Worm (Caenorhabditis elegans) whole organism, L2 larva: Measurements from ENCODE around the gene C45B11.6.

Source experiments
- C34F6.9 ChIP-seq: fragments of 150-350 bp; optimal IDR thresholded peaks from 2 replicates; lab custom pipeline; 2014; ENCODE audit warnings: missing biosample characterization, missing genetic modification characterization
- ZK546.5 ChIP-seq: sonication (generic microtip); optimal IDR thresholded peaks from 2 replicates; lab custom pipeline; 2017; ENCODE audit warnings: missing biosample characterization, missing genetic modification characterization
- aly-2 ChIP-seq: fragments of 150-350 bp; optimal IDR thresholded peaks from 2 replicates; lab custom pipeline; 2014; ENCODE audit warnings: missing biosample characterization, missing genetic modification characterization
- ama-1 ChIP-seq: fragments of 150-350 bp; optimal IDR thresholded peaks from 2 replicates; lab custom pipeline; 2018; ENCODE audit warnings: inconsistent platforms
- blmp-1 ChIP-seq: sonication (generic microtip); optimal IDR thresholded peaks from 2 replicates; lab custom pipeline; 2017; ENCODE audit warnings: missing genetic modification characterization, mild to moderate bottlenecking, missing compliant biosample characterization, antibody characterized with exemption, moderate library complexity; ENCODE audit not compliant: insufficient read depth
- egl-27 ChIP-seq: sonication (generic microtip); optimal IDR thresholded peaks from 3 replicates; lab custom pipeline; 2017; ENCODE audit warnings: missing biosample characterization, missing genetic modification reagents, missing genetic modification characterization
- fos-1 ChIP-seq: fragments of 150-350 bp; optimal IDR thresholded peaks from 2 replicates; lab custom pipeline; 2014; ENCODE audit warnings: missing biosample characterization, missing genetic modification characterization
- gmeb-1 ChIP-seq: fragments of 150-350 bp; optimal IDR thresholded peaks from 2 replicates; lab custom pipeline; 2014; ENCODE audit warnings: missing biosample characterization, missing genetic modification characterization
- lsy-2 ChIP-seq, 2 experiments: fragments of 150-350 bp in 1 of 2; sonication (generic microtip) in 1 of 2; optimal IDR thresholded peaks; 2 replicates each; lab custom pipeline; 2014 to 2017; ENCODE audit warnings: missing biosample characterization in 2 of 2, missing genetic modification characterization in 2 of 2
- mdl-1 ChIP-seq, 2 experiments: fragments of 150-350 bp in 1 of 2; sonication (generic microtip) in 1 of 2; optimal IDR thresholded peaks; 2 replicates each; lab custom pipeline; 2017; ENCODE audit warnings: missing biosample characterization in 2 of 2, missing genetic modification characterization in 2 of 2
- nhr-12 ChIP-seq: fragments of 150-350 bp; optimal IDR thresholded peaks from 2 replicates; lab custom pipeline; 2014; ENCODE audit warnings: missing biosample characterization, missing genetic modification characterization
- nhr-129 ChIP-seq: fragments of 150-350 bp; optimal IDR thresholded peaks from 2 replicates; lab custom pipeline; 2014; ENCODE audit warnings: missing biosample characterization, missing genetic modification characterization
- nhr-25 ChIP-seq: fragments of 150-350 bp; sonication (generic microtip); optimal IDR thresholded peaks from 3 replicates; lab custom pipeline; 2014; ENCODE audit warnings: missing biosample characterization, missing genetic modification characterization
- nhr-77 ChIP-seq: fragments of 150-350 bp; optimal IDR thresholded peaks from 2 replicates; lab custom pipeline; 2014; ENCODE audit warnings: missing biosample characterization, missing genetic modification characterization
- sem-4 ChIP-seq: fragments of 150-350 bp; optimal IDR thresholded peaks from 2 replicates; lab custom pipeline; 2014; ENCODE audit warnings: missing biosample characterization, missing genetic modification reagents, missing genetic modification characterization
- skn-1 ChIP-seq: sonication (generic microtip); optimal IDR thresholded peaks from 2 replicates; lab custom pipeline; 2017; ENCODE audit warnings: missing biosample characterization, missing genetic modification characterization
- sma-3 ChIP-seq: sonication (generic microtip); optimal IDR thresholded peaks from 2 replicates; lab custom pipeline; 2016; ENCODE audit warnings: missing genetic modification reagents, missing genetic modification characterization, missing compliant biosample characterization
- sma-9 ChIP-seq, 2 experiments: fragments of 150-350 bp in 1 of 2; sonication (generic microtip) in 1 of 2; optimal IDR thresholded peaks; 2 replicates each; lab custom pipeline; 2014 to 2016; ENCODE audit warnings: missing genetic modification characterization in 2 of 2, mild to moderate bottlenecking in 1 of 2, missing biosample characterization in 1 of 2, missing compliant biosample characterization in 1 of 2, missing genetic modification reagents in 1 of 2, moderate library complexity in 1 of 2
- unc-62 ChIP-seq: fragments of 150-350 bp; optimal IDR thresholded peaks from 2 replicates; lab custom pipeline; 2014; ENCODE audit warnings: missing biosample characterization, missing genetic modification reagents, missing genetic modification characterization
- zag-1 ChIP-seq: fragments of 150-350 bp; optimal IDR thresholded peaks from 2 replicates; lab custom pipeline; 2014; ENCODE audit warnings: missing biosample characterization, missing genetic modification characterization
- ztf-1 ChIP-seq: fragments of 200-800 bp; sonication (Bioruptor generic); conservative IDR thresholded peaks from 2 replicates; pipeline ENCODE4 v1.3.6; 2022; ENCODE audit warnings: missing genetic modification characterization, missing compliant biosample characterization
- ztf-11 ChIP-seq: sonication (generic microtip); optimal IDR thresholded peaks from 2 replicates; lab custom pipeline; 2017; ENCODE audit warnings: missing biosample characterization, missing genetic modification characterization
- ztf-4 ChIP-seq: fragments of 150-350 bp; optimal IDR thresholded peaks from 2 replicates; lab custom pipeline; 2014; ENCODE audit warnings: missing biosample characterization, missing genetic modification characterization

The C45B11.6 gene

ce11 chrV:11087119-11087518, 43.3 kb downstream of the C45B11.6 start:
- TF ChIP-seq sem-4 (tag; lab: Kevin White, UChicago) (no peak), sma-3 (peak; percentile 6), C34F6.9 (tag; lab: Kevin White, UChicago) (no peak), gmeb-1 (tag; lab: Kevin White, UChicago) (peak; percentile 2), blmp-1 (peak; percentile 46), fos-1 (tag; lab: Kevin White, UChicago) (peak; percentile 4)

- no peak for TF ChIP-seq ztf-11 (tag; lab: Kevin White, UChicago)
- TF ChIP-seq nhr-25 (tag; lab: Kevin White, UChicago) = peak; percentile 49
Measured at ce11 chrV:11087519-11087998, 43.7 kb downstream of the C45B11.6 start, which contains the start of gene Y42A5A.1. Gene Y42A5A.1 (plus strand): TSS chrV:11087948.

ce11 chrV:11093163-11094091, 49.6 kb downstream of the C45B11.6 start, which contains the start of gene lact-8:
Gene lact-8 (minus strand): TSS chrV:11093607.
- no peak for TF ChIP-seq skn-1 (tag; lab: Kevin White, UChicago)
- TF ChIP-seq egl-27 (tag; lab: Kevin White, UChicago) = no peak
- TF ChIP-seq ZK546.5 (tag; lab: Kevin White, UChicago) = no peak
- no peak for TF ChIP-seq sem-4 (tag; lab: Kevin White, UChicago)
- TF ChIP-seq lsy-2 (tag; optimal IDR thresholded peaks at IDR 0.05; lab: Kevin White, UChicago) = no peak
- TF ChIP-seq blmp-1 = peak; percentile 55

- TF ChIP-seq sma-3 (no peak), ztf-4 (tag; lab: Kevin White, UChicago) (no peak), ztf-1 (no peak), nhr-25 (tag; lab: Kevin White, UChicago) (peak; percentile 84), C34F6.9 (tag; lab: Kevin White, UChicago) (no peak), unc-62 (GFP tag; lab: Kevin White, UChicago) (no peak), blmp-1 (peak; percentile 70), sma-9 (GFP tag; optimal IDR thresholded peaks at IDR 0.05; lab: Kevin White, UChicago) (peak; percentile 28), sma-9 (tag; optimal IDR thresholded peaks at IDR 0.05; lab: Kevin White, UChicago) (no peak), aly-2 (tag; lab: Kevin White, UChicago) (no peak), nhr-77 (no peak), mdl-1 (tag; optimal IDR thresholded peaks at IDR 0.05; lab: Kevin White, UChicago) (no peak), ama-1 (lab: Kevin White, UChicago) (no peak), gmeb-1 (tag; lab: Kevin White, UChicago) (no peak), zag-1 (tag; lab: Kevin White, UChicago) (no peak), nhr-12 (no peak), sem-4 (tag; lab: Kevin White, UChicago) (no peak), nhr-129 (tag; lab: Kevin White, UChicago) (peak; percentile 2)
Measured at ce11 chrV:11094698-11095097, 50.8 kb downstream of the C45B11.6 start.
